Fruit fly (Drosophila melanogaster): ENCODE results near the gene CG43245.

DNA sequence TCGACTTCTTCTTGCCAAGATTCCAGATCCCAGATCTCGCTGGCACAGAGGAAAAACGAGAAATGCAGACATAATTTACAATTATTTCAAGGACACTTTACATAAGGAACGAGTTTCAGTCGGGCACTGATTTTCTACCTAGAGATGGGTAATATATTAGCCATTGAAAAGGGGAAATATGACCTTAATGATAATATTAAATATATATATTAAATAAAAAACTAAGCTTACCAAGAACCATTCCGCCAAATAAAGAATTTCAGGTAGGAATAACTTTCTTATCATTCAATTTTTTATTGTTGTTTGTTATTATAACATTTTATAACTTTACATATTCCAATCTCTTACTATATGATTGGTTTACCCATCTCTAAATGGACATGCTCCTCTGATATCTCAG, 14.8 kb upstream of the CG43245 start:
- TF ChIP-seq psq (optimal IDR thresholded peaks at IDR 0.05), result no peak
- no peak for TF ChIP-seq Myc (optimal IDR thresholded peaks at IDR 0.05)
- no peak for TF ChIP-seq h (optimal IDR thresholded peaks at IDR 0.05)
